Worm (Caenorhabditis elegans) whole organism, L4 larva: ENCODE results near the gene T15B7.14.
A peak's percentile ranks its signal among the peaks of the same experiment; 100 is the strongest.

Source experiments
- D1046.2 ChIP-seq: fragments of 200-800 bp; sonication (Bioruptor generic); IDR thresholded peaks from 2 replicates; pipeline ENCODE4 v1.3.6; 2022; ENCODE audit warnings: missing genetic modification characterization, missing compliant biosample characterization
- F10B5.3 ChIP-seq: sonication (generic microtip); optimal IDR thresholded peaks from 2 replicates; lab custom pipeline; 2016; ENCODE audit warnings: mild to moderate bottlenecking, missing genetic modification characterization, missing compliant biosample characterization
- F44E2.7 ChIP-seq: fragments of 200-800 bp; sonication (Bioruptor generic); IDR thresholded peaks from 2 replicates; pipeline ENCODE4 v2.1.2; 2022; ENCODE audit warnings: missing genetic modification characterization, missing compliant biosample characterization
- R02D3.7 ChIP-seq: fragments of 150-350 bp; sonication (generic microtip); optimal IDR thresholded peaks from 3 replicates; lab custom pipeline; 2014; ENCODE audit warnings: missing biosample characterization, missing genetic modification characterization
- T20F7.1 ChIP-seq: fragments of 200-800 bp; sonication (Bioruptor generic); optimal IDR thresholded peaks from 2 replicates; lab custom pipeline; 2018; ENCODE audit warnings: mild to moderate bottlenecking, missing genetic modification characterization, missing compliant biosample characterization
- Y105C5A.15 ChIP-seq: fragments of 200-800 bp; sonication (Bioruptor generic); IDR thresholded peaks from 2 replicates; pipeline ENCODE4 v1.3.6; 2022; ENCODE audit warnings: missing genetic modification characterization, missing compliant biosample characterization
- Y48G9A.11 ChIP-seq: fragments of 200-800 bp; sonication (Bioruptor generic); IDR thresholded peaks from 2 replicates; pipeline ENCODE4 v1.3.6; 2022; ENCODE audit warnings: missing genetic modification reagents, missing genetic modification characterization, missing compliant biosample characterization
- Y5F2A.4 ChIP-seq: fragments of 200-800 bp; sonication (Bioruptor generic); optimal IDR thresholded peaks from 2 replicates; lab custom pipeline; 2018; ENCODE audit warnings: mild to moderate bottlenecking, missing genetic modification characterization, missing compliant biosample characterization
- aly-2 ChIP-seq: sonication (generic microtip); optimal IDR thresholded peaks from 2 replicates; lab custom pipeline; 2018; ENCODE audit warnings: missing biosample characterization, missing genetic modification characterization
- cey-2 ChIP-seq: sonication (generic microtip); optimal IDR thresholded peaks from 3 replicates; lab custom pipeline; 2017; ENCODE audit warnings: missing genetic modification characterization, mild to moderate bottlenecking, missing compliant biosample characterization, antibody characterized with exemption, borderline replicate concordance; ENCODE audit not compliant: insufficient read depth
- dmd-6 ChIP-seq: fragments of 200-800 bp; sonication (Bioruptor generic); IDR thresholded peaks from 2 replicates; pipeline ENCODE4 v1.3.6; 2022; ENCODE audit warnings: missing genetic modification reagents, missing genetic modification characterization, missing compliant biosample characterization
- dpl-1 ChIP-seq: fragments of 150-350 bp; optimal IDR thresholded peaks from 2 replicates; lab custom pipeline; 2014; ENCODE audit warnings: missing biosample characterization, missing genetic modification reagents, missing genetic modification characterization
- egl-27 ChIP-seq: sonication (generic microtip); optimal IDR thresholded peaks from 3 replicates; lab custom pipeline; 2017; ENCODE audit warnings: missing biosample characterization, missing genetic modification reagents, missing genetic modification characterization
- hlh-11 ChIP-seq: fragments of 200-800 bp; sonication (Bioruptor generic); optimal IDR thresholded peaks from 2 replicates; lab custom pipeline; 2018; ENCODE audit warnings: mild to moderate bottlenecking, missing genetic modification characterization, missing compliant biosample characterization
- hmg-1.1 ChIP-seq: fragments of 200-800 bp; sonication (Bioruptor generic); IDR thresholded peaks from 2 replicates; pipeline ENCODE4 v1.3.6; 2022; ENCODE audit warnings: missing genetic modification reagents, missing genetic modification characterization, missing compliant biosample characterization
- jun-1 ChIP-seq: fragments of 150-350 bp; optimal IDR thresholded peaks from 2 replicates; lab custom pipeline; 2014; ENCODE audit warnings: missing biosample characterization, missing genetic modification reagents, missing genetic modification characterization
- lin-1 ChIP-seq: fragments of 200-800 bp; sonication (Bioruptor generic); IDR thresholded peaks from 2 replicates; pipeline ENCODE4 v1.3.6; 2022; ENCODE audit warnings: missing genetic modification reagents, missing genetic modification characterization, missing compliant biosample characterization
- lin-13 ChIP-seq: fragments of 150-350 bp; optimal IDR thresholded peaks from 2 replicates; lab custom pipeline; 2014; ENCODE audit warnings: missing biosample characterization, missing genetic modification reagents, missing genetic modification characterization
- lin-15B ChIP-seq: fragments of 150-350 bp; sonication (generic microtip); optimal IDR thresholded peaks from 3 replicates; lab custom pipeline; 2014; ENCODE audit warnings: missing biosample characterization, missing genetic modification characterization
- lin-29 ChIP-seq: fragments of 200-800 bp; sonication (Bioruptor generic); IDR thresholded peaks from 2 replicates; pipeline ENCODE4 v1.3.6; 2022; ENCODE audit warnings: missing genetic modification reagents, missing genetic modification characterization, missing compliant biosample characterization
- lin-38 ChIP-seq: fragments of 200-800 bp; sonication (Bioruptor generic); IDR thresholded peaks from 2 replicates; pipeline ENCODE4 v1.3.6; 2022; ENCODE audit warnings: missing genetic modification reagents, missing genetic modification characterization, missing compliant biosample characterization
- lir-3 ChIP-seq: sonication (generic microtip); optimal IDR thresholded peaks from 2 replicates; lab custom pipeline; 2016; ENCODE audit warnings: mild to moderate bottlenecking, missing genetic modification characterization, missing compliant biosample characterization
- mdl-1 ChIP-seq, 2 experiments: fragments of 150-350 bp in 1 of 2; sonication (generic microtip) in 1 of 2; optimal IDR thresholded peaks; 2 replicates each; lab custom pipeline; 2014 to 2017; ENCODE audit warnings: missing biosample characterization in 2 of 2, missing genetic modification characterization in 2 of 2
- mep-1 ChIP-seq: fragments of 150-350 bp; sonication (generic microtip); optimal IDR thresholded peaks from 3 replicates; lab custom pipeline; 2014; ENCODE audit warnings: missing biosample characterization, missing genetic modification characterization
- mes-2 ChIP-seq: sonication (generic microtip); optimal IDR thresholded peaks from 2 replicates; lab custom pipeline; 2016; ENCODE audit warnings: missing genotype, mild to moderate bottlenecking, missing genetic modification characterization, missing compliant biosample characterization; ENCODE audit not compliant: poor library complexity, severe bottlenecking
- mxl-2 ChIP-seq: fragments of 200-800 bp; sonication (Bioruptor generic); conservative IDR thresholded peaks from 2 replicates; pipeline ENCODE4 v1.3.6; 2022; ENCODE audit warnings: missing genetic modification reagents, missing genetic modification characterization, missing compliant biosample characterization
- mxl-3 ChIP-seq: fragments of 200-800 bp; sonication (Bioruptor generic); optimal IDR thresholded peaks from 2 replicates; lab custom pipeline; 2018; ENCODE audit warnings: mild to moderate bottlenecking, missing genetic modification characterization, missing compliant biosample characterization
- nhr-10 ChIP-seq: fragments of 150-350 bp; optimal IDR thresholded peaks from 2 replicates; lab custom pipeline; 2014; ENCODE audit warnings: missing biosample characterization, missing genetic modification characterization
- nhr-102 ChIP-seq: sonication (generic microtip); optimal IDR thresholded peaks from 2 replicates; lab custom pipeline; 2016; ENCODE audit warnings: mild to moderate bottlenecking, missing genetic modification characterization, moderate library complexity, missing compliant biosample characterization
- nhr-25 ChIP-seq: sonication (generic microtip); optimal IDR thresholded peaks from 2 replicates; lab custom pipeline; 2017; ENCODE audit warnings: missing genetic modification characterization, mild to moderate bottlenecking, missing compliant biosample characterization, antibody characterized with exemption, moderate library complexity, borderline replicate concordance; ENCODE audit not compliant: insufficient read depth
- nhr-28 ChIP-seq: fragments of 150-350 bp; optimal IDR thresholded peaks from 2 replicates; lab custom pipeline; 2014; ENCODE audit warnings: missing biosample characterization, missing genetic modification characterization
- nhr-48 ChIP-seq: sonication (generic microtip); optimal IDR thresholded peaks from 2 replicates; lab custom pipeline; 2016; ENCODE audit warnings: mild to moderate bottlenecking, missing genetic modification characterization, missing compliant biosample characterization
- nhr-77 ChIP-seq: fragments of 150-350 bp; optimal IDR thresholded peaks from 2 replicates; lab custom pipeline; 2014; ENCODE audit warnings: missing biosample characterization, missing genetic modification characterization
- pha-4 ChIP-seq, 2 experiments: fragments of 150-350 bp in 1 of 2; fragments of 200-800 bp in 1 of 2; sonication (Bioruptor generic) in 1 of 2; IDR thresholded peaks in 1 of 2; optimal IDR thresholded peaks in 1 of 2; 2 replicates each; pipeline versions ENCODE4 v1.3.6 to Lab custom; 2014 to 2022; ENCODE audit warnings: missing genetic modification characterization in 2 of 2, missing genetic modification reagents in 2 of 2, missing biosample characterization in 1 of 2, missing compliant biosample characterization in 1 of 2
- php-3 ChIP-seq: fragments of 200-800 bp; sonication (Bioruptor generic); IDR thresholded peaks from 2 replicates; pipeline ENCODE4 v1.3.6; 2022; ENCODE audit warnings: missing genetic modification reagents, missing genetic modification characterization, missing compliant biosample characterization
- pqm-1 ChIP-seq: sonication (generic microtip); optimal IDR thresholded peaks from 2 replicates; lab custom pipeline; 2017; ENCODE audit warnings: missing biosample characterization, missing genetic modification characterization
- sdz-12 ChIP-seq: fragments of 200-800 bp; sonication (Bioruptor generic); optimal IDR thresholded peaks from 2 replicates; lab custom pipeline; 2018; ENCODE audit warnings: mild to moderate bottlenecking, missing genetic modification characterization, missing compliant biosample characterization
- set-16 ChIP-seq: fragments of 200-800 bp; sonication (Bioruptor generic); IDR thresholded peaks from 2 replicates; pipeline ENCODE4 v1.3.6; 2022; ENCODE audit warnings: missing genetic modification reagents, missing genetic modification characterization, missing compliant biosample characterization
- spr-1 ChIP-seq: sonication (generic microtip); optimal IDR thresholded peaks from 2 replicates; lab custom pipeline; 2016; ENCODE audit warnings: mild to moderate bottlenecking, missing genetic modification characterization, missing compliant biosample characterization
- spr-3 ChIP-seq: fragments of 200-800 bp; sonication (Bioruptor generic); optimal IDR thresholded peaks from 2 replicates; lab custom pipeline; 2018; ENCODE audit warnings: mild to moderate bottlenecking, missing genetic modification characterization, missing compliant biosample characterization
- unc-130 ChIP-seq: sonication (generic microtip); optimal IDR thresholded peaks from 2 replicates; lab custom pipeline; 2016; ENCODE audit warnings: missing genetic modification reagents, missing genetic modification characterization, missing compliant biosample characterization
- unc-62 ChIP-seq, 3 experiments: fragments of 150-350 bp in 1 of 3; sonication (generic microtip); optimal IDR thresholded peaks in 2 of 3; peaks in 1 of 3; 1 replicate in 1 of 3; 2 replicates in 2 of 3; lab custom pipeline; 2014 to 2017; ENCODE audit warnings: missing biosample characterization in 3 of 3, missing genetic modification characterization in 3 of 3, missing genetic modification reagents in 3 of 3, missing genotype in 1 of 3
- zag-1 ChIP-seq: fragments of 150-350 bp; optimal IDR thresholded peaks from 2 replicates; lab custom pipeline; 2014; ENCODE audit warnings: missing biosample characterization, missing genetic modification characterization
- zfp-3 ChIP-seq: fragments of 200-800 bp; sonication (Bioruptor generic); conservative IDR thresholded peaks from 2 replicates; pipeline ENCODE4 v1.3.6; 2022; ENCODE audit warnings: missing genetic modification reagents, missing genetic modification characterization, missing compliant biosample characterization

Gene T15B7.14

DNA sequence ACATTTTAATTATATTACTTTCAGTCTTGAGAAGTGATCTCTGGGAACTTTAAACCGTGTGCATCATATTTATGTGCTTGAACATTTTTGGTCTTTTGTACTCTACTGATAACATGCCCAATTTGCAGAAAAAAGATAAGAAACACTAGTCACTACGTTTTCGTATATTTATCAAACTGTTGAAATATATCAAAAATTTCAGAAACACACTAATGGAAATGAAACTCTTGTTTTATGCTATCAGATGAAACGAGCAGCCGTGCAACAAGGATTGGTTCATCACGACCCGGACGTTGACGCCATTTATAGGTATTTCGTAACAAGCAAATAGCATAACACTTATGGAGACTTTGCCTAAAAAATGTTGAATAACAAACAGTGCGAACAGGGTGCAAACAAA is 11.7 kb downstream of the T15B7.14 start:
- no peak for TF ChIP-seq dpl-1 (GFP tag; lab: Kevin White, UChicago)
- TF ChIP-seq Y5F2A.4 (GFP tag; lab: Kevin White, UChicago): no peak
- TF ChIP-seq nhr-77 (tag; lab: Kevin White, UChicago): peak; percentile 58
- TF ChIP-seq D1046.2 (GFP tag; lab: Robert Waterston, UW): no peak
- no peak for TF ChIP-seq hmg-1.1 (GFP tag; lab: Robert Waterston, UW)
- TF ChIP-seq lin-1 (GFP tag; lab: Robert Waterston, UW): no peak
- TF ChIP-seq dmd-6: peak; percentile 93
- TF ChIP-seq pqm-1 (tag; lab: Kevin White, UChicago): peak; percentile 93
- TF ChIP-seq T20F7.1 (GFP tag; lab: Kevin White, UChicago): peak; percentile 4
- no peak for TF ChIP-seq cey-2 (tag; lab: Kevin White, UChicago)
- no peak for TF ChIP-seq lir-3
- TF ChIP-seq mxl-3 (GFP tag; lab: Kevin White, UChicago): no peak
- no peak for TF ChIP-seq sdz-12 (GFP tag; lab: Kevin White, UChicago)
- TF ChIP-seq nhr-28 (tag; lab: Kevin White, UChicago): peak; percentile 87
- TF ChIP-seq F44E2.7 (GFP tag; lab: Robert Waterston, UW): no peak
- peak in 1 of 2 experiments; percentile 81 for TF ChIP-seq unc-62 (GFP tag; optimal IDR thresholded peaks at IDR 0.05 in 1 of 2; lab: Kevin White, UChicago)
- no peak for TF ChIP-seq unc-62 (tag; optimal IDR thresholded peaks at IDR 0.05; lab: Kevin White, UChicago)
- TF ChIP-seq mes-2 (tag; lab: Kevin White, UChicago): no peak
- TF ChIP-seq php-3 (GFP tag; lab: Robert Waterston, UW): no peak
- TF ChIP-seq mdl-1 (tag; optimal IDR thresholded peaks at IDR 0.05; lab: Kevin White, UChicago): no peak
- TF ChIP-seq, all 104 proteins: peak for 6

- TF ChIP-seq spr-3: no peak
- TF ChIP-seq pqm-1 (tag; lab: Kevin White, UChicago): no peak
- no peak for TF ChIP-seq Y48G9A.11 (GFP tag; lab: Robert Waterston, UW)
- TF ChIP-seq R02D3.7: no peak
- no peak for TF ChIP-seq dmd-6
- no peak for TF ChIP-seq hlh-11 (tag; lab: Kevin White, UChicago)
- no peak for TF ChIP-seq unc-130 (GFP tag; lab: Kevin White, UChicago)
- no peak for TF ChIP-seq set-16 (GFP tag; lab: Robert Waterston, UW)
- TF ChIP-seq nhr-10 (tag; lab: Kevin White, UChicago): no peak
- TF ChIP-seq lin-15B (tag; lab: Kevin White, UChicago): no peak
- TF ChIP-seq nhr-28 (tag; lab: Kevin White, UChicago): no peak
- TF ChIP-seq jun-1 (tag; lab: Kevin White, UChicago): no peak
- TF ChIP-seq sdz-12 (GFP tag; lab: Kevin White, UChicago): no peak
- TF ChIP-seq mep-1 (tag; lab: Kevin White, UChicago): no peak
- no peak for TF ChIP-seq Y105C5A.15 (GFP tag; lab: Robert Waterston, UW)
- no peak for TF ChIP-seq F10B5.3 (tag; lab: Kevin White, UChicago)
- TF ChIP-seq nhr-48 (tag; lab: Kevin White, UChicago): no peak
- TF ChIP-seq pha-4 (GFP tag; IDR thresholded peaks at IDR 0.05; lab: Robert Waterston, UW): no peak
- no peak for TF ChIP-seq pha-4 (tag; optimal IDR thresholded peaks at IDR 0.05; lab: Kevin White, UChicago)
- TF ChIP-seq aly-2 (tag; lab: Kevin White, UChicago): no peak
- TF ChIP-seq lin-38 (GFP tag; lab: Robert Waterston, UW): no peak
Observed at ce11 chrV:6821509-6821908, 13.6 kb downstream of the T15B7.14 start, which contains the start of gene T15B7.8. TSS of gene T15B7.8 (plus strand) at chrV:6821809.

DNA sequence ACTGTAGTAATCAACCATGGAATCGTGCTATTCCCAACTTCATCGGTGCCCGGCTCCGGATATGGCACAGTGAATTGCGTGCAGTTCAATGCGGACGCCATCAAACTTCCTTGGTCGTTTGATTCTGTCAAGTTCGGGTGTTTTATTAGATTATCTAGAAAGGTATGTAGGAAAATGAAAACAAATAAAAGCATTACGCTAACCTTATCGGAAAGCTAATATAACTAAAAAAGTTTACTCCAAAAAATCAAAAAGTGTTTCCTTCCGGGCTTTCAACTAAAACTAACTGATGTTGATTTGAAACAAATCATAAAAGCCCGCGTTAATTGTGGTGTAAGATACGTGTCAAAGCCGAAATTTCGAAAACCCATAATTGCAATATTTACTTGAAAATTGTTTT is 15.3 kb downstream of the T15B7.14 start, which contains the start of gene dmsr-13:
Gene dmsr-13, minus strand, starts transcription at position 101 of the 400 bp plus-strand sequence.
- TF ChIP-seq nhr-25 (tag; lab: Kevin White, UChicago) (no peak), jun-1 (tag; lab: Kevin White, UChicago) (no peak), R02D3.7 (no peak), zfp-3 (GFP tag; lab: Robert Waterston, UW) (no peak), nhr-48 (tag; lab: Kevin White, UChicago) (no peak), nhr-77 (tag; lab: Kevin White, UChicago) (no peak), spr-1 (tag; lab: Kevin White, UChicago) (no peak), pqm-1 (tag; lab: Kevin White, UChicago) (no peak), F10B5.3 (tag; lab: Kevin White, UChicago) (no peak), dmd-6 (no peak), lin-1 (GFP tag; lab: Robert Waterston, UW) (no peak), nhr-102 (tag; lab: Kevin White, UChicago) (no peak), zag-1 (tag; lab: Kevin White, UChicago) (no peak), aly-2 (tag; lab: Kevin White, UChicago) (no peak), Y5F2A.4 (GFP tag; lab: Kevin White, UChicago) (no peak), lin-29 (GFP tag; lab: Robert Waterston, UW) (no peak), mxl-2 (no peak), egl-27 (tag; lab: Kevin White, UChicago) (no peak), lin-13 (no peak), set-16 (GFP tag; lab: Robert Waterston, UW) (no peak)
